Worm (Caenorhabditis elegans): Measurements from ENCODE around the gene bir-2.

Gene bir-2

DNA sequence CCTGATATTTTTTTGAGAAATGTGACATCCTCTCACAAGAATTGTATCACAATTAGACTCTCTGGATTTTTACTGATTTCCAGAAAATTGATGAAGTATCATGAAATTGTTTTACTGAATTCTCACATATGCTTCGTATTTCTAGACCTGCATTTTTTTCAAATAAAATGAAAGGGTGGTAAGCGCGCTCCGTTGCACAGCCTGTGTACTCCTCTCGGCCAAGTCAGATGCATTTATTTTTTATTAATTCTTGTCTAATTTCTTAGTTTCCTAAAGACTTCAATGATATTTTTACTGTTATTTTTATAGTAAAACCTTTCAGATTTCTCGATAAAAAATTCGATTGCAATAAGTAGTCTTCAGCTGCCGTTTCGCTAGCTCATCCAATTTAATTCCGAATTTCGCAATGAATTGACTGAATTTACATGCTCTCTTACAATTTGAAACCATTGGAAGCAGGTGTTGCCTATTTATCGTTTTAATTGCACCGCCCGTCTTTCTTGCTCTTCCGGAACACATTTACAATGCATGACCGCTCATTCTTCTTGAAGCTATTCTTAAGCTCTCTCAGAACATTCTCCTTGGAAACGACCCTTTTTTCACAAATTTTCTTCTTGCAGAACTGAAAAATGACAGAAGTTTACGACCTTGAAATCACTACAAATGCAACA lies 23.0 kb downstream of the bir-2 start, which contains the start of gene tbcb-1 (continued):
- TF ChIP-seq lin-13 (GFP tag; optimal IDR thresholded peaks at IDR 0.05) (no peak), dsc-1 (tag; optimal IDR thresholded peaks at IDR 0.05) (peak; percentile 69), efl-1 (optimal IDR thresholded peaks at IDR 0.05) (peak; percentile 46 to 66), efl-1 (GFP tag; optimal IDR thresholded peaks at IDR 0.05 in 1 of 2) (peak; percentile 58 to 95), snu-23 (GFP tag; optimal IDR thresholded peaks at IDR 0.05) (peak; percentile 56), efl-3 (GFP tag; optimal IDR thresholded peaks at IDR 0.05) (no peak), zag-1 (tag; optimal IDR thresholded peaks at IDR 0.05) (no peak), dpl-1 (GFP tag; optimal IDR thresholded peaks at IDR 0.05) (peak; percentile 33 to 74 (median 65)), unc-30 (tag; optimal IDR thresholded peaks at IDR 0.05) (no peak), sptf-1 (tag; optimal IDR thresholded peaks at IDR 0.05) (no peak), unc-86 (tag; optimal IDR thresholded peaks at IDR 0.05) (no peak), ceh-63 (GFP tag; optimal IDR thresholded peaks at IDR 0.05) (no peak), nhr-90 (tag; optimal IDR thresholded peaks at IDR 0.05; ENCODE audit: poor library complexity) (peak; percentile 37), nhr-77 (tag; optimal IDR thresholded peaks at IDR 0.05) (no peak), ceh-90 (tag; optimal IDR thresholded peaks at IDR 0.05) (no peak), unc-62 (GFP tag; optimal IDR thresholded peaks at IDR 0.05) (no peak), tbx-2 (tag; optimal IDR thresholded peaks at IDR 0.05) (peak; percentile 37), tlp-1 (tag; optimal IDR thresholded peaks at IDR 0.05) (no peak), snpc-4 (tag; optimal IDR thresholded peaks at IDR 0.05) (peak; percentile 0), unc-130 (tag; optimal IDR thresholded peaks at IDR 0.05) (no peak), ets-5 (GFP tag; IDR thresholded peaks at IDR 0.05) (no peak), mep-1 (tag; optimal IDR thresholded peaks at IDR 0.05) (peak; percentile 63), C04F5.9 (tag; optimal IDR thresholded peaks at IDR 0.05) (no peak), mab-9 (GFP tag; IDR thresholded peaks at IDR 0.05) (no peak), unc-98 (GFP tag; IDR thresholded peaks at IDR 0.05) (no peak), isw-1 (GFP tag; IDR thresholded peaks at IDR 0.05) (no peak), lin-14 (GFP tag; optimal IDR thresholded peaks at IDR 0.05) (no peak), lin-35 (GFP tag; optimal IDR thresholded peaks at IDR 0.05) (peak; percentile 47 to 52), fos-1 (tag; optimal IDR thresholded peaks at IDR 0.05) (no peak), ceh-82 (tag; optimal IDR thresholded peaks at IDR 0.05) (peak in 2 of 3 experiments; percentile 35), ceh-88 (GFP tag; IDR thresholded peaks at IDR 0.05) (no peak), ceh-8 (GFP tag; optimal IDR thresholded peaks at IDR 0.05) (no peak), fkh-4 (tag; optimal IDR thresholded peaks at IDR 0.05; ENCODE audit: borderline replicate concordance) (peak; percentile 4), pqm-1 (tag; optimal IDR thresholded peaks at IDR 0.05) (no peak), F16B12.6 (tag; optimal IDR thresholded peaks at IDR 0.05) (no peak), nhr-47 (tag; optimal IDR thresholded peaks at IDR 0.05) (peak; percentile 67), egl-27 (tag; optimal IDR thresholded peaks at IDR 0.05) (no peak), elt-2 (tag; optimal IDR thresholded peaks at IDR 0.05) (no peak), nhr-12 (tag; optimal IDR thresholded peaks at IDR 0.05) (no peak), lir-3 (tag; optimal IDR thresholded peaks at IDR 0.05; ENCODE audit: poor library complexity) (peak; percentile 29), mef-2 (tag; optimal IDR thresholded peaks at IDR 0.05) (no peak), C16A3.4 (tag; optimal IDR thresholded peaks at IDR 0.05) (no peak), aha-1 (tag; optimal IDR thresholded peaks at IDR 0.05) (no peak), zip-4 (GFP tag; optimal IDR thresholded peaks at IDR 0.05) (no peak), ztf-11 (tag; optimal IDR thresholded peaks at IDR 0.05) (no peak), nhr-85 (tag) (peak; percentile 32)

Measured in whole organism, L1 larva.